Fruit fly (Drosophila melanogaster): ENCODE measurements around the gene pdgy.

DNA sequence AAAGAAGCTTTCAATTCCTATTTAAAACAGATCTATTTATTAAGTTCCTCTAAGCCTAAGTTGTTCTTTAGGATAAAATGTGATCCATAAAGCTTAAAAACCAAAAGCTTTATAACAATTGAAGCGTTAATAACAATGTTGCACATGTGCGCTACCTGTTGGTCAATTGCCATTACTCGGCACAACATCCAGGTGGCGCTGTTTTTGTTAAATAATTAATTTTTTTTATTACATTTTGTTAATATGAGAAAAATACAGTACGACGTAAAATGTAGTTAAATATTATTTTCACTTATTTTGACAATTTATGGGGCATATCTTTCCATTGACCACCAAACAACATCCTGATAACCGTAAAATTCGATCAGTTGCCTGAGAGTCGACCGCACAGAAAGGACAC, 564 bp upstream of the pdgy start:
- TF ChIP-seq pho (GFP tag; optimal IDR thresholded peaks at IDR 0.05) (no peak), Dad (GFP tag; optimal IDR thresholded peaks at IDR 0.05) (no peak)

Measured in whole organism, embryonic.